Fruit fly (Drosophila melanogaster) whole organism, embryonic: ENCODE measurements around the gene CG17549.

Experiments
- CG10274 ChIP-seq: fragments of 200-800 bp; sonication (Bioruptor generic); optimal IDR thresholded peaks from 3 replicates; lab custom pipeline; 2017; ENCODE audit warnings: missing biosample characterization, mild to moderate bottlenecking, missing genetic modification characterization
- CG12155 ChIP-seq: fragments of 200-800 bp; sonication (Bioruptor generic); optimal IDR thresholded peaks from 3 replicates; lab custom pipeline; 2016; ENCODE audit warnings: missing biosample characterization, missing genetic modification characterization
- CG12942 ChIP-seq: fragments of 200-800 bp; sonication (Bioruptor generic); optimal IDR thresholded peaks from 3 replicates; lab custom pipeline; 2016; ENCODE audit warnings: missing biosample characterization, missing genetic modification characterization
- CG13424 ChIP-seq: fragments of 200-800 bp; sonication (Bioruptor generic); optimal IDR thresholded peaks from 2 replicates; lab custom pipeline; 2019; ENCODE audit warnings: missing biosample characterization, mild to moderate bottlenecking, missing genetic modification characterization, moderate library complexity
- CG13894 ChIP-seq: fragments of 200-800 bp; sonication (Bioruptor generic); optimal IDR thresholded peaks from 3 replicates; lab custom pipeline; 2018; ENCODE audit warnings: missing biosample characterization, mild to moderate bottlenecking, missing genetic modification characterization, moderate library complexity
- CG14014 ChIP-seq: fragments of 200-800 bp; sonication (Bioruptor generic); IDR thresholded peaks from 2 replicates; pipeline ENCODE4 v1.3.6; 2022; ENCODE audit warnings: missing biosample characterization, missing genetic modification characterization
- CG14441 ChIP-seq: fragments of 200-800 bp; sonication (Bioruptor generic); IDR thresholded peaks from 2 replicates; pipeline ENCODE4 v1.3.6; 2022; ENCODE audit warnings: missing biosample characterization, missing genetic modification characterization
- CG15601 ChIP-seq: fragments of 200-800 bp; sonication (Bioruptor generic); optimal IDR thresholded peaks from 3 replicates; lab custom pipeline; 2019; ENCODE audit warnings: missing biosample characterization, mild to moderate bottlenecking, missing genetic modification characterization, moderate library complexity
- CG2678 ChIP-seq: fragments of 200-800 bp; sonication (Bioruptor generic); optimal IDR thresholded peaks from 3 replicates; lab custom pipeline; 2019; ENCODE audit warnings: missing biosample characterization, mild to moderate bottlenecking, missing genetic modification characterization, moderate library complexity
- CG32532 ChIP-seq: fragments of 200-800 bp; sonication (Bioruptor generic); IDR thresholded peaks from 2 replicates; pipeline ENCODE4 v1.3.6; 2022; ENCODE audit warnings: missing biosample characterization, missing genetic modification characterization
- CG3281 ChIP-seq: fragments of 200-800 bp; sonication (Bioruptor generic); optimal IDR thresholded peaks from 3 replicates; lab custom pipeline; 2017; ENCODE audit warnings: missing biosample characterization, mild to moderate bottlenecking, missing genetic modification characterization
- CG34376 ChIP-seq: fragments of 200-800 bp; sonication (Bioruptor generic); optimal IDR thresholded peaks from 2 replicates; lab custom pipeline; 2018; ENCODE audit warnings: missing biosample characterization, mild to moderate bottlenecking, missing genetic modification characterization
- CG3995 ChIP-seq: fragments of 200-800 bp; sonication (Bioruptor generic); optimal IDR thresholded peaks from 3 replicates; lab custom pipeline; 2016; ENCODE audit warnings: missing biosample characterization, missing genetic modification characterization
- CG4360 ChIP-seq: fragments of 200-800 bp; sonication (Bioruptor generic); IDR thresholded peaks from 2 replicates; pipeline ENCODE4 v1.3.6; 2022; ENCODE audit warnings: missing biosample characterization, missing genetic modification characterization
- CG6654 ChIP-seq: fragments of 200-800 bp; sonication (Bioruptor generic); optimal IDR thresholded peaks from 2 replicates; lab custom pipeline; 2017; ENCODE audit warnings: missing biosample characterization, mild to moderate bottlenecking, missing genetic modification characterization
- CG7372 ChIP-seq: fragments of 200-800 bp; sonication (Bioruptor generic); IDR thresholded peaks from 2 replicates; pipeline ENCODE4 v1.3.6; 2022; ENCODE audit warnings: missing biosample characterization, missing genetic modification characterization
- D19B ChIP-seq: fragments of 200-800 bp; sonication (Bioruptor generic); optimal IDR thresholded peaks from 2 replicates; lab custom pipeline; 2017; ENCODE audit warnings: missing biosample characterization, mild to moderate bottlenecking, missing genetic modification characterization
- Ets65A ChIP-seq: fragments of 200-800 bp; sonication (Bioruptor generic); peaks from one replicate; lab custom pipeline; 2016; ENCODE audit warnings: missing biosample characterization, missing genetic modification characterization
- GATAe ChIP-seq: fragments of 200-800 bp; sonication (Bioruptor generic); conservative IDR thresholded peaks from 2 replicates; pipeline ENCODE4 v1.3.6; 2022; ENCODE audit warnings: missing biosample characterization, missing genetic modification characterization
- H2.0 ChIP-seq: fragments of 200-800 bp; sonication (Bioruptor generic); IDR thresholded peaks from 2 replicates; pipeline ENCODE4 v1.3.6; 2022; ENCODE audit warnings: missing biosample characterization, missing genetic modification characterization
- Hr3 ChIP-seq: fragments of 200-800 bp; sonication (Bioruptor generic); optimal IDR thresholded peaks from 3 replicates; lab custom pipeline; 2016; ENCODE audit warnings: missing biosample characterization, missing genetic modification characterization
- Hr39 ChIP-seq: fragments of >200 bp; optimal IDR thresholded peaks from 2 replicates; lab custom pipeline; 2017
- Nf-YB ChIP-seq: fragments of 200-800 bp; sonication (Bioruptor generic); optimal IDR thresholded peaks from 3 replicates; lab custom pipeline; 2019; ENCODE audit warnings: missing biosample characterization, mild to moderate bottlenecking, missing genetic modification characterization, moderate library complexity
- Poxn ChIP-seq: fragments of 200-800 bp; sonication (Bioruptor generic); IDR thresholded peaks from 2 replicates; pipeline ENCODE4 v1.3.6; 2022; ENCODE audit warnings: missing biosample characterization, missing genetic modification characterization
- YL-1 ChIP-seq: fragments of 200-800 bp; sonication (Bioruptor generic); optimal IDR thresholded peaks from 3 replicates; lab custom pipeline; 2017; ENCODE audit warnings: missing biosample characterization, mild to moderate bottlenecking, missing genetic modification characterization
- al ChIP-seq: fragments of 200-800 bp; sonication (Bioruptor generic); IDR thresholded peaks from 2 replicates; pipeline ENCODE4 v1.3.6; 2022; ENCODE audit warnings: missing biosample characterization, missing genetic modification characterization
- ap ChIP-seq: fragments of 200-800 bp; sonication (Bioruptor generic); IDR thresholded peaks from 2 replicates; pipeline ENCODE4 v1.3.6; 2022; ENCODE audit warnings: missing biosample characterization, missing genetic modification characterization
- cato ChIP-seq: fragments of 200-800 bp; sonication (Bioruptor generic); optimal IDR thresholded peaks from 2 replicates; lab custom pipeline; 2016; ENCODE audit warnings: missing biosample characterization, missing genetic modification characterization, borderline replicate concordance
- da ChIP-seq: fragments of 200-800 bp; sonication (Bioruptor generic); optimal IDR thresholded peaks from 2 replicates; lab custom pipeline; 2016; ENCODE audit warnings: missing biosample characterization, missing genetic modification characterization
- dm ChIP-seq: fragments of 200-800 bp; sonication (Bioruptor generic); optimal IDR thresholded peaks from 3 replicates; lab custom pipeline; 2016; ENCODE audit warnings: missing biosample characterization, missing genetic modification characterization
- dpn ChIP-seq, 2 experiments: fragments of 200-800 bp; sonication (Bioruptor generic); optimal IDR thresholded peaks; 3 replicates each; lab custom pipeline; 2016; ENCODE audit warnings: missing biosample characterization in 2 of 2, missing genetic modification characterization in 2 of 2
- nmo ChIP-seq: fragments of 200-800 bp; sonication (Bioruptor generic); optimal IDR thresholded peaks from 2 replicates; lab custom pipeline; 2018; ENCODE audit warnings: missing biosample characterization, mild to moderate bottlenecking, missing genetic modification characterization, moderate library complexity
- pnt ChIP-seq: fragments of 200-800 bp; sonication (Bioruptor generic); optimal IDR thresholded peaks from 3 replicates; lab custom pipeline; 2016; ENCODE audit warnings: missing biosample characterization, missing genetic modification characterization
- sim ChIP-seq: fragments of 200-800 bp; sonication (Bioruptor generic); IDR thresholded peaks from 2 replicates; pipeline ENCODE4 v1.3.6; 2022; ENCODE audit warnings: missing biosample characterization, missing genetic modification characterization
- slbo ChIP-seq: fragments of 200-800 bp; sonication (Bioruptor generic); IDR thresholded peaks from 2 replicates; pipeline ENCODE4 v1.3.6; 2022; ENCODE audit warnings: missing biosample characterization, missing genetic modification characterization
- sna ChIP-seq: fragments of 200-800 bp; sonication (Bioruptor generic); IDR thresholded peaks from 2 replicates; pipeline ENCODE4 v1.3.6; 2022; ENCODE audit warnings: missing biosample characterization, missing genetic modification characterization; ENCODE audit not compliant: partially characterized antibody
- sob ChIP-seq: fragments of 200-800 bp; sonication (Bioruptor generic); IDR thresholded peaks from 2 replicates; pipeline ENCODE4 v1.3.6; 2022; ENCODE audit warnings: missing biosample characterization, missing genetic modification characterization
- sug ChIP-seq: fragments of 200-800 bp; optimal IDR thresholded peaks from 2 replicates; lab custom pipeline; 2019; ENCODE audit warnings: missing biosample characterization, mild to moderate bottlenecking, missing genetic modification characterization, moderate library complexity
- trem ChIP-seq: fragments of 200-800 bp; optimal IDR thresholded peaks from 3 replicates; lab custom pipeline; 2019; ENCODE audit warnings: missing biosample characterization, mild to moderate bottlenecking, missing genetic modification characterization, moderate library complexity
- yki ChIP-seq: fragments of >200 bp; optimal IDR thresholded peaks from 3 replicates; lab custom pipeline; 2018

CG17549 gene

dm6 chr2L:19421573-19421972, 31.7 kb upstream of the CG17549 start (continued):
- TF ChIP-seq dm (GFP tag; lab: Kevin White, UChicago) (no peak), CG6654 (GFP tag; lab: Kevin White, UChicago) (no peak), CG34376 (GFP tag; lab: Kevin White, UChicago) (peak; percentile 37), CG32532 (0 out of 2 replicates have a peak, but pooled peaks have one; percentile 11), Hr3 (GFP tag; lab: Kevin White, UChicago) (no peak), ap (GFP tag; lab: Robert Waterston, UW) (no peak), pnt (GFP tag; lab: Kevin White, UChicago) (no peak), CG13424 (no peak), CG3281 (GFP tag; lab: Kevin White, UChicago) (no peak), sob (GFP tag; lab: Robert Waterston, UW) (no peak), Nf-YB (GFP tag; lab: Kevin White, UChicago) (peak; percentile 65), CG15601 (tag; lab: Kevin White, UChicago) (no peak), CG10274 (GFP tag; lab: Kevin White, UChicago) (no peak), CG3995 (GFP tag; lab: Kevin White, UChicago) (no peak), sna (GFP tag; lab: Robert Waterston, UW) (no peak), trem (tag; lab: Kevin White, UChicago) (no peak), D19B (GFP tag; lab: Kevin White, UChicago) (no peak), CG14014 (GFP tag; lab: Robert Waterston, UW) (peak; percentile 19; the same call in 1 of the 2 replicates), Hr39 (lab: Kevin White, UChicago) (no peak), H2.0 (GFP tag; lab: Robert Waterston, UW) (no peak), al (GFP tag; lab: Robert Waterston, UW) (no peak), cato (no peak), sug (tag; lab: Kevin White, UChicago) (peak; percentile 91), CG14441 (GFP tag; lab: Robert Waterston, UW) (no peak), sim (GFP tag; lab: Robert Waterston, UW) (no peak), CG13894 (tag; lab: Kevin White, UChicago) (no peak), nmo (GFP tag; lab: Kevin White, UChicago) (no peak)

DNA sequence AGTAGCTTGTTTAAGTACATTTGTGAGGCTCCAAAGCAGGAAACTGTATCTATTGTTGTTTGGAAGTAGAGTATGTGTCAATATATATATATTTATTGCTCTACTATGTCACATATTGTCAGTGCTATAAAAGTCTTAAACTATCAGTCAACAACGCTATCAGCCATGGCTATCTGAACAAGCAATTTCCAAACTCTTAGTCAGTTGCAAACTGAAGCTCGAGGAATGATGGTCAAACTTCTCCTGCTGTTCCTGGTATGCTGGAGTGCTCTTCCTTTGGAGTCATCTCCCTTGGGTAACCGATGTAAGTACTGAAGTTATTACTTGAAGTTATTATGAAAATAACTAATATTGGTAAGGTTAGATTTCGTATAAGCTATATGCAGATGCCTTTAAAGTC, 29.0 kb upstream of the CG17549 start, which contains the start of gene lectin-37Db:
Gene lectin-37Db, plus strand, starts transcription at position 204 of the 400 bp plus-strand sequence.
- TF ChIP-seq yki (lab: Kevin White, UChicago), result no peak
- peak; percentile 56 for TF ChIP-seq Ets65A
- TF ChIP-seq da (GFP tag; lab: Kevin White, UChicago), result no peak

DNA sequence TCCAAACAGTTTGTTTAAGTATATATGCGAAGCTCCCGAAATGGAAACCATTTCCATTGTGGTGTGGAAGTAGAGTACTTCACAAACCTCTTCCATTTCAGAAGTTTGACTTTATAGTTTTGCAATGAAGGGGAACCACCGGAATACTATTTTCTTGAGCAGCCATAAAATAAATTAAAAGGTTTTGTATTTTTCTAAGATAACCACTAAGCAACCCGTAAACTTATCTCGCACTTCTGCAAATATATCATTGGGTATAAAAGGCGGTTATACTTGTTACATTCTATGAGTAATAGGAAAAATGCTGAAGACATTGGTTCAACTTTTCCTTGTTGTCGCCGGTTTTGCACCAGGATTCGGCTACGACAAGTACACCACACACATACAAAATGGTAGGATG, 28.1 kb upstream of the CG17549 start, which contains the start of gene lectin-37Da:
Gene lectin-37Da, plus strand, starts transcription at position 301 of the 400 bp plus-strand sequence.
- no peak for TF ChIP-seq CG7372 (GFP tag; lab: Robert Waterston, UW)
- TF ChIP-seq CG4360 (GFP tag; lab: Robert Waterston, UW), result no peak
- no peak for TF ChIP-seq dpn (GFP tag; optimal IDR thresholded peaks at IDR 0.05; lab: Kevin White, UChicago)
- TF ChIP-seq Poxn, result no peak
- TF ChIP-seq YL-1 (GFP tag; lab: Kevin White, UChicago), result no peak
- TF ChIP-seq CG12942, result no peak
- TF ChIP-seq slbo (GFP tag; lab: Robert Waterston, UW), result no peak
- no peak for TF ChIP-seq GATAe
- TF ChIP-seq CG12155, result no peak
- no peak for TF ChIP-seq cato
- no peak for TF ChIP-seq CG2678
- no peak for TF ChIP-seq CG6654 (GFP tag; lab: Kevin White, UChicago)
